Fruit fly (Drosophila melanogaster) whole organism, adult: ENCODE data around the gene Cdc5.

Experiments used
- CG14711 ChIP-seq: fragments of 200-800 bp; sonication (Bioruptor generic); optimal IDR thresholded peaks from 2 replicates; lab custom pipeline; 2018; ENCODE audit warnings: missing biosample characterization, mild to moderate bottlenecking, missing genetic modification characterization, moderate library complexity
- CG33017 ChIP-seq: fragments of 200-800 bp; sonication (Bioruptor generic); optimal IDR thresholded peaks from 2 replicates; lab custom pipeline; 2018; ENCODE audit warnings: missing biosample characterization, mild to moderate bottlenecking, missing genetic modification characterization, moderate library complexity
- CG7101 ChIP-seq: fragments of 200-800 bp; sonication (Bioruptor generic); optimal IDR thresholded peaks from 2 replicates; lab custom pipeline; 2018; ENCODE audit warnings: missing biosample characterization, mild to moderate bottlenecking, missing genetic modification characterization, moderate library complexity
- Crg-1 ChIP-seq: fragments of 200-800 bp; sonication (Bioruptor generic); optimal IDR thresholded peaks from 2 replicates; lab custom pipeline; 2016; ENCODE audit warnings: missing biosample characterization, missing genetic modification characterization
- cic ChIP-seq: fragments of 200-800 bp; sonication (Bioruptor generic); optimal IDR thresholded peaks from 2 replicates; lab custom pipeline; 2017; ENCODE audit warnings: missing biosample characterization, mild to moderate bottlenecking, missing genetic modification characterization, moderate library complexity
- kay ChIP-seq: fragments of 200-800 bp; sonication (Bioruptor generic); peaks from one replicate; lab custom pipeline; 2016; ENCODE audit warnings: missing biosample characterization, missing genetic modification characterization, borderline replicate concordance
- pad ChIP-seq: fragments of 200-800 bp; sonication (Bioruptor generic); optimal IDR thresholded peaks from 3 replicates; lab custom pipeline; 2017; ENCODE audit warnings: missing biosample characterization, missing genetic modification characterization, mild to moderate bottlenecking, moderate library complexity, missing genetic modification reagents
- toe ChIP-seq: fragments of 200-800 bp; sonication (Bioruptor generic); optimal IDR thresholded peaks from 2 replicates; lab custom pipeline; 2016; ENCODE audit warnings: missing biosample characterization, missing genetic modification characterization

dm6 chr3L:356016-356472 is 5.1 kb downstream of the Cdc5 start, which contains the start of gene CG1231:
- no peak for TF ChIP-seq CG7101 (tag; lab: Kevin White, UChicago)
- TF ChIP-seq cic (GFP tag; lab: Kevin White, UChicago): no peak
- no peak for TF ChIP-seq pad (GFP tag; lab: Kevin White, UChicago)
- TF ChIP-seq CG14711 (tag; lab: Kevin White, UChicago): no peak
- TF ChIP-seq toe (GFP tag; lab: Kevin White, UChicago): no peak
- TF ChIP-seq kay: no peak
- TF ChIP-seq CG33017 (tag; lab: Kevin White, UChicago): no peak
- TF ChIP-seq Crg-1 (GFP tag; lab: Kevin White, UChicago): no peak
